Fruit fly (Drosophila melanogaster): ENCODE results near the gene gish.

The gish gene

DNA sequence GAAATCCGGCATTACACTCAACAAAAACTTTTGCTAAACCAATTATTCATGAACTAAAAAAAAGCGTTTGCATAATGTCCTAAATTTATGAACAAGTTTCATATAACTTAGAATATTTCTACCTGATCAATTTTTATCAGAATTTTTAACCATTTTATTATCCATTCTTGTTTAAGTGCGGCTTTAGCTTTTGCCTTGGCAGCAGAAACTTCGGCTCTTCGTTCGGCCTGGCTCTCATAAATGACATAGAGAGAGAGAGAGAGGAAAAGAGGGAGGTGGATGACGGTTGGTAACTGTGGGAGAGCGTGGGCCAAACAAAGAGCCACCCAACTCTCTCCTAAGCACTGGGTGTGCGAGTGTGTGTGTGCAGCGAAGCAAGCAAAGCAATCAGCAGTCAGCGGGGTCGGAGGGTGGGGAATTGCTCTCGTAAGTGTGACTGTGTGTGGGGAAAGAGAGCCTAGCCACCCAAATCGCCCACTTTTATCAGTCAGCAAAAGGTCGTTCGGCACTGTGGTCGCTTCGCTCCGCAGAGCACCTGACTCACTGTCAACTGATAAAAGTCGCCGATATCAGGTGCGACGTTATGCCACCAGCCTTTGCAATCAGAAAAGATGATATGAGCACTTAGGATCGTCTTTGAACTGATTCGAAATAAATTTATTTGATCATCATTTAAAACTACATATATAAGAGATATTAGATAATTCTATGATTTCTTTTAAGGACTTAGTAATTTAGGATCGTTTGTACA lies 47.7 kb upstream of the gish start (continued):
- TF ChIP-seq dac (GFP tag; optimal IDR thresholded peaks at IDR 0.05) (peak; percentile 81), CG10669 (GFP tag; optimal IDR thresholded peaks at IDR 0.05) (peak; percentile 98), CG34406 (GFP tag; optimal IDR thresholded peaks at IDR 0.05) (peak; percentile 93), Sox15 (GFP tag; optimal IDR thresholded peaks at IDR 0.05) (peak; percentile 80), Smox (GFP tag; optimal IDR thresholded peaks at IDR 0.05) (peak; percentile 82), CG31627 (GFP tag; optimal IDR thresholded peaks at IDR 0.05) (peak; percentile 84), CG32006 (GFP tag; optimal IDR thresholded peaks at IDR 0.05) (peak; percentile 96), spab (GFP tag; optimal IDR thresholded peaks at IDR 0.05) (peak; percentile 97), CG7368 (GFP tag; optimal IDR thresholded peaks at IDR 0.05) (peak; percentile 90), OdsH (GFP tag; optimal IDR thresholded peaks at IDR 0.05) (peak; percentile 96), pdm3 (GFP tag; optimal IDR thresholded peaks at IDR 0.05) (peak; percentile 97), CG4318 (GFP tag; optimal IDR thresholded peaks at IDR 0.05) (peak; percentile 94), CG6276 (GFP tag; optimal IDR thresholded peaks at IDR 0.05) (peak; percentile 97), CG11902 (GFP tag; optimal IDR thresholded peaks at IDR 0.05) (peak; percentile 83), Hr4 (GFP tag; optimal IDR thresholded peaks at IDR 0.05) (peak; percentile 98), eg (GFP tag; IDR thresholded peaks at IDR 0.05) (no peak), Hr38 (GFP tag; optimal IDR thresholded peaks at IDR 0.05) (peak; percentile 24), CG11294 (GFP tag; IDR thresholded peaks at IDR 0.05) (no peak)

DNA sequence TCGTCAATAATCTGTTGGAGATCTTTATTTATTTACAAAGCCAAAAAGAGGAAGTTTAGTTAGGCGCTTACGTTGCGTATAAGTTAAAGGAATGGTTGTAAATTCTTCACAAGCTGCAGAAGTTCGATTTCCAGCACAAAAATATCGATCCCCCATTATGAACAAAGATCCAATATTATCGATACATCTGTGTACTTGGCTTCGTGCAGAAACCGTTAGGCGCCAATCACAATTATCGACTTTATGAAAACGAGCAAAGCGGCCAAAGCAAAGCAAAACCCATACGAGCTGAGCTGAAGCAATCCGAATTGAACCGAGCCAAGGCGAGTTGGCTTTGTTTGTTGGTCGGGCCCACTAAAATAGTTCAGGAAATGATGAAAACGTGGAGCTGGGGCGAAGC lies 46.9 kb upstream of the gish start, which contains the start of gene tara:
tara (plus strand) TSS at position 301 of the 400 bp plus-strand sequence.
- TF ChIP-seq Ets21C (GFP tag; optimal IDR thresholded peaks at IDR 0.05) = no peak
- TF ChIP-seq CG3032 (tag; optimal IDR thresholded peaks at IDR 0.05) = no peak
- TF ChIP-seq Smox (GFP tag; optimal IDR thresholded peaks at IDR 0.05) = no peak
- no peak for TF ChIP-seq CG1621 (tag; optimal IDR thresholded peaks at IDR 0.05)
- TF ChIP-seq spab (GFP tag; optimal IDR thresholded peaks at IDR 0.05) = no peak

DNA sequence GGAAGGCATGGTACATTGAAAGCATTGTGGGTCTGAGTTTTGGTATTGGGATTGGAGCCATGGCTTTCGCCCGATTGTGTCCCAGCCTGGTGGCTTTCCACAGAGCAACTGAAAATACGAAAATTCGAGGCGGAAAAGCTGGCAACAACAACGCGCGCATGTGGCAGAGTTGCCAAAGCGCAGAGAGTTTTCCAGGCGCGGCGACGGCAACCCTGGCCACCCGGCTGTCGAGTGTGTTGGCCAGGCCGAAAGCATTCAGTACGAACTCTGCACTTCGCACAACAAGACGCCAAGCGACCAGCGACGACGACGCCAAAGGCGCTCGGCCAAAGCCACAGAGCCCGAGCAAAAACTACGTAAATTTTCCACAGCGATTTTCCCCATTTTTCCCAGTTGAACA lies 46.5 kb upstream of the gish start:
- TF ChIP-seq CG6854 (GFP tag; optimal IDR thresholded peaks at IDR 0.05) (no peak), esn (GFP tag; optimal IDR thresholded peaks at IDR 0.05) (no peak), CG7368 (GFP tag; optimal IDR thresholded peaks at IDR 0.05) (peak; percentile 3), Eip93F (GFP tag; optimal IDR thresholded peaks at IDR 0.05) (no peak), Sox14 (GFP tag; optimal IDR thresholded peaks at IDR 0.05) (no peak), fkh (GFP tag; optimal IDR thresholded peaks at IDR 0.05) (no peak), CG8119 (GFP tag; IDR thresholded peaks at IDR 0.05) (no peak), vri (GFP tag; optimal IDR thresholded peaks at IDR 0.05) (no peak), CG9139 (GFP tag; optimal IDR thresholded peaks at IDR 0.05) (no peak), Hr4 (GFP tag; optimal IDR thresholded peaks at IDR 0.05) (no peak), achi (GFP tag; optimal IDR thresholded peaks at IDR 0.05) (no peak), CG3919 (GFP tag; optimal IDR thresholded peaks at IDR 0.05) (no peak), lz (GFP tag; optimal IDR thresholded peaks at IDR 0.05) (no peak), fd85E (GFP tag; optimal IDR thresholded peaks at IDR 0.05) (no peak), pdm3 (GFP tag; optimal IDR thresholded peaks at IDR 0.05) (no peak), Hr39 (GFP tag; optimal IDR thresholded peaks at IDR 0.05) (no peak), CG11762 (GFP tag; optimal IDR thresholded peaks at IDR 0.05; ENCODE audit: insufficient read depth) (no peak), CG1621 (tag; optimal IDR thresholded peaks at IDR 0.05) (no peak), CG34406 (GFP tag; optimal IDR thresholded peaks at IDR 0.05) (no peak), Ets21C (GFP tag; optimal IDR thresholded peaks at IDR 0.05) (no peak), Blimp-1 (GFP tag; optimal IDR thresholded peaks at IDR 0.05) (no peak), Sox102F (GFP tag; optimal IDR thresholded peaks at IDR 0.05) (no peak), Lpt (GFP tag; optimal IDR thresholded peaks at IDR 0.05) (peak; percentile 33), CG15336 (GFP tag; IDR thresholded peaks at IDR 0.05) (no peak), Eip78C (GFP tag) (peak; percentile 7), CG8632 (GFP tag; optimal IDR thresholded peaks at IDR 0.05) (no peak)
